Fruit fly (Drosophila melanogaster) whole organism, embryonic: Measurements from ENCODE around the gene CG43051.

Experiments used
- Antp ChIP-seq: fragments of 200-800 bp; sonication (Bioruptor generic); optimal IDR thresholded peaks from 3 replicates; lab custom pipeline; 2016; ENCODE audit warnings: missing biosample characterization, missing genetic modification characterization
- Asciz ChIP-seq: fragments of 200-800 bp; sonication (Bioruptor generic); optimal IDR thresholded peaks from 2 replicates; lab custom pipeline; 2017; ENCODE audit warnings: missing biosample characterization, mild to moderate bottlenecking, missing genetic modification characterization, missing genetic modification reagents
- CG10979 ChIP-seq: fragments of 200-800 bp; sonication (Bioruptor generic); optimal IDR thresholded peaks from 2 replicates; lab custom pipeline; 2018; ENCODE audit warnings: missing biosample characterization, mild to moderate bottlenecking, missing genetic modification characterization, moderate library complexity
- CG12071 ChIP-seq: fragments of 200-800 bp; sonication (Bioruptor generic); optimal IDR thresholded peaks from 3 replicates; lab custom pipeline; 2018; ENCODE audit warnings: missing biosample characterization, mild to moderate bottlenecking, missing genetic modification characterization
- CG13123 ChIP-seq: fragments of 200-800 bp; sonication (Bioruptor generic); optimal IDR thresholded peaks from 2 replicates; lab custom pipeline; 2016; ENCODE audit warnings: missing biosample characterization, missing genetic modification characterization
- CG13894 ChIP-seq: fragments of 200-800 bp; sonication (Bioruptor generic); optimal IDR thresholded peaks from 3 replicates; lab custom pipeline; 2018; ENCODE audit warnings: missing biosample characterization, mild to moderate bottlenecking, missing genetic modification characterization, moderate library complexity
- CG1603 ChIP-seq: fragments of 200-800 bp; sonication (Bioruptor generic); optimal IDR thresholded peaks from 2 replicates; lab custom pipeline; 2019; ENCODE audit warnings: missing biosample characterization, mild to moderate bottlenecking, missing genetic modification characterization, moderate library complexity
- CG17385 ChIP-seq: fragments of 200-800 bp; sonication (Bioruptor generic); optimal IDR thresholded peaks from 3 replicates; lab custom pipeline; 2018; ENCODE audit warnings: missing biosample characterization, mild to moderate bottlenecking, missing genetic modification characterization
- CG2712 ChIP-seq: fragments of 200-800 bp; optimal IDR thresholded peaks from 3 replicates; lab custom pipeline; 2019; ENCODE audit warnings: missing biosample characterization, mild to moderate bottlenecking, missing genetic modification characterization, moderate library complexity
- CG2875 ChIP-seq: fragments of 200-800 bp; sonication (Bioruptor generic); optimal IDR thresholded peaks from 2 replicates; lab custom pipeline; 2017; ENCODE audit warnings: missing biosample characterization, mild to moderate bottlenecking, missing genetic modification characterization, missing genetic modification reagents
- CG31224 ChIP-seq: fragments of 200-800 bp; sonication (Bioruptor generic); IDR thresholded peaks from 2 replicates; pipeline ENCODE4 v1.3.6; 2022; ENCODE audit warnings: missing biosample characterization, missing genetic modification characterization
- CG31365 ChIP-seq: fragments of 200-800 bp; sonication (Bioruptor generic); optimal IDR thresholded peaks from 2 replicates; lab custom pipeline; 2018; ENCODE audit warnings: missing biosample characterization, mild to moderate bottlenecking, missing genetic modification characterization
- CG32772 ChIP-seq: fragments of 200-800 bp; sonication (Bioruptor generic); IDR thresholded peaks from 2 replicates; pipeline ENCODE4 v1.3.6; 2022; ENCODE audit warnings: missing biosample characterization, missing genetic modification characterization
- CG4707 ChIP-seq: fragments of 200-800 bp; sonication (Bioruptor generic); optimal IDR thresholded peaks from 2 replicates; lab custom pipeline; 2018; ENCODE audit warnings: missing biosample characterization, mild to moderate bottlenecking, missing genetic modification characterization, moderate library complexity
- CG5180 ChIP-seq: fragments of 200-800 bp; sonication (Bioruptor generic); optimal IDR thresholded peaks from 3 replicates; lab custom pipeline; 2017; ENCODE audit warnings: missing biosample characterization, missing genetic modification characterization, mild to moderate bottlenecking, moderate library complexity, missing genetic modification reagents
- CG6254 ChIP-seq: fragments of 200-800 bp; sonication (Bioruptor generic); optimal IDR thresholded peaks from 3 replicates; lab custom pipeline; 2017; ENCODE audit warnings: mild to moderate bottlenecking, missing biosample characterization, missing genetic modification reagents, missing genetic modification characterization
- CG6272 ChIP-seq: fragments of 200-800 bp; sonication (Bioruptor generic); IDR thresholded peaks from 2 replicates; pipeline ENCODE4 v1.3.6; 2022; ENCODE audit warnings: missing biosample characterization, missing genetic modification characterization
- CG6689 ChIP-seq: fragments of 200-800 bp; sonication (Bioruptor generic); IDR thresholded peaks from 2 replicates; pipeline ENCODE4 v1.3.6; 2022; ENCODE audit warnings: missing biosample characterization, missing genetic modification characterization
- CG7987 ChIP-seq: fragments of 200-800 bp; sonication (Bioruptor generic); optimal IDR thresholded peaks from 2 replicates; lab custom pipeline; 2018; ENCODE audit warnings: missing biosample characterization, mild to moderate bottlenecking, missing genetic modification characterization, moderate library complexity
- CkIIα-i1 ChIP-seq: fragments of 200-800 bp; sonication (Bioruptor generic); IDR thresholded peaks from 2 replicates; pipeline ENCODE4 v1.3.6; 2022; ENCODE audit warnings: missing biosample characterization, missing genetic modification characterization
- Ets97D ChIP-seq: fragments of 200-800 bp; sonication (Bioruptor generic); optimal IDR thresholded peaks from 3 replicates; lab custom pipeline; 2016; ENCODE audit warnings: missing biosample characterization, missing genetic modification characterization
- Jarid2 ChIP-seq: fragments of 200-800 bp; sonication (Bioruptor generic); optimal IDR thresholded peaks from 3 replicates; lab custom pipeline; 2017; ENCODE audit warnings: mild to moderate bottlenecking, missing biosample characterization, missing genetic modification reagents, missing genetic modification characterization
- MTF-1 ChIP-seq: fragments of 200-800 bp; sonication (Bioruptor generic); optimal IDR thresholded peaks from 2 replicates; lab custom pipeline; 2018; ENCODE audit warnings: missing biosample characterization, mild to moderate bottlenecking, missing genetic modification characterization, borderline replicate concordance
- Med ChIP-seq: fragments of 200-800 bp; sonication (Bioruptor generic); peaks from one replicate; lab custom pipeline; 2016; ENCODE audit warnings: missing biosample characterization, missing genetic modification characterization, mild to moderate bottlenecking, inconsistent platforms, moderate library complexity
- Neu2 ChIP-seq: fragments of 200-800 bp; sonication (Bioruptor generic); optimal IDR thresholded peaks from 3 replicates; lab custom pipeline; 2016; ENCODE audit warnings: missing biosample characterization, missing genetic modification characterization, borderline replicate concordance
- Optix ChIP-seq: fragments of 200-800 bp; sonication (Bioruptor generic); IDR thresholded peaks from 3 replicates; pipeline ENCODE4 v1.3.6; 2022; ENCODE audit warnings: missing biosample characterization, missing genetic modification characterization
- Pdp1 ChIP-seq, 2 experiments: fragments of 200-800 bp; sonication (Bioruptor generic); optimal IDR thresholded peaks; 3 replicates each; lab custom pipeline; 2016; ENCODE audit warnings: missing biosample characterization in 2 of 2, missing genetic modification characterization in 2 of 2, mild to moderate bottlenecking in 1 of 2, moderate library complexity in 1 of 2
- Ravus ChIP-seq: fragments of 200-800 bp; sonication (Bioruptor generic); IDR thresholded peaks from 2 replicates; pipeline ENCODE4 v1.3.6; 2022; ENCODE audit warnings: missing biosample characterization, missing genetic modification characterization
- Sox100B ChIP-seq: fragments of 200-800 bp; sonication (Bioruptor generic); optimal IDR thresholded peaks from 3 replicates; lab custom pipeline; 2018; ENCODE audit warnings: missing biosample characterization, mild to moderate bottlenecking, missing genetic modification characterization
- Spps ChIP-seq: fragments of 200-800 bp; sonication (Bioruptor generic); optimal IDR thresholded peaks from 2 replicates; lab custom pipeline; 2018; ENCODE audit warnings: missing biosample characterization, mild to moderate bottlenecking, missing genetic modification characterization
- Xrp1 ChIP-seq: fragments of 200-800 bp; sonication (Bioruptor generic); IDR thresholded peaks from 2 replicates; pipeline ENCODE4 v1.3.6; 2022; ENCODE audit warnings: missing biosample characterization, missing genetic modification characterization
- ara ChIP-seq: fragments of 200-800 bp; sonication (Bioruptor generic); IDR thresholded peaks from 2 replicates; pipeline ENCODE4 v1.3.6; 2022; ENCODE audit warnings: missing biosample characterization, missing genetic modification characterization
- bsh ChIP-seq, 2 experiments: fragments of 200-800 bp; sonication (Bioruptor generic); optimal IDR thresholded peaks; 2 replicates each; lab custom pipeline; 2017 to 2018; ENCODE audit warnings: mild to moderate bottlenecking in 2 of 2, missing biosample characterization in 2 of 2, missing genetic modification characterization in 2 of 2, moderate library complexity in 1 of 2
- cg ChIP-seq: fragments of 200-800 bp; sonication (Bioruptor generic); optimal IDR thresholded peaks from 3 replicates; lab custom pipeline; 2019; ENCODE audit warnings: missing biosample characterization, mild to moderate bottlenecking, missing genetic modification characterization, moderate library complexity
- chm ChIP-seq: fragments of 200-800 bp; sonication (Bioruptor generic); IDR thresholded peaks from 2 replicates; pipeline ENCODE4 v1.3.6; 2022; ENCODE audit warnings: missing biosample characterization, missing genetic modification characterization
- chn ChIP-seq: fragments of 200-800 bp; sonication (Bioruptor generic); optimal IDR thresholded peaks from 2 replicates; lab custom pipeline; 2016; ENCODE audit warnings: missing biosample characterization, missing genetic modification characterization
- dmrt99B ChIP-seq: fragments of 200-800 bp; sonication (Bioruptor generic); optimal IDR thresholded peaks from 2 replicates; lab custom pipeline; 2018; ENCODE audit warnings: missing biosample characterization, mild to moderate bottlenecking, missing genetic modification characterization, moderate library complexity
- fru ChIP-seq: fragments of >200 bp; optimal IDR thresholded peaks from 2 replicates; lab custom pipeline; 2017
- hkb ChIP-seq, 2 experiments: fragments of 200-800 bp in 1 of 2; fragments of >200 bp in 1 of 2; sonication (Bioruptor generic) in 1 of 2; IDR thresholded peaks in 1 of 2; optimal IDR thresholded peaks in 1 of 2; 2 replicates each; pipeline versions ENCODE4 v1.3.6 to Lab custom; 2017 to 2022; ENCODE audit warnings: missing biosample characterization in 1 of 2, missing genetic modification characterization in 1 of 2
- lab ChIP-seq: fragments of 200-800 bp; sonication (Bioruptor generic); optimal IDR thresholded peaks from 3 replicates; lab custom pipeline; 2017; ENCODE audit warnings: missing biosample characterization, missing genetic modification characterization, mild to moderate bottlenecking, moderate library complexity, missing genetic modification reagents
- maf-S ChIP-seq: fragments of 200-800 bp; sonication (Bioruptor generic); optimal IDR thresholded peaks from 2 replicates; lab custom pipeline; 2016; ENCODE audit warnings: missing biosample characterization, missing genetic modification characterization
- pho ChIP-seq: fragments of 200-800 bp; sonication (Bioruptor generic); optimal IDR thresholded peaks from 2 replicates; lab custom pipeline; 2016; ENCODE audit warnings: missing biosample characterization, missing genetic modification characterization
- phol ChIP-seq: fragments of 200-800 bp; sonication (Bioruptor generic); optimal IDR thresholded peaks from 3 replicates; lab custom pipeline; 2018; ENCODE audit warnings: missing biosample characterization, mild to moderate bottlenecking, missing genetic modification characterization, moderate library complexity
- sens-2 ChIP-seq: fragments of 200-800 bp; sonication (Bioruptor generic); IDR thresholded peaks from 2 replicates; pipeline ENCODE4 v1.3.6; 2022; ENCODE audit warnings: missing biosample characterization, missing genetic modification characterization
- slbo ChIP-seq: fragments of 200-800 bp; sonication (Bioruptor generic); IDR thresholded peaks from 2 replicates; pipeline ENCODE4 v1.3.6; 2022; ENCODE audit warnings: missing biosample characterization, missing genetic modification characterization
- slp2 ChIP-seq: fragments of 200-800 bp; sonication (Bioruptor generic); optimal IDR thresholded peaks from 2 replicates; lab custom pipeline; 2016; ENCODE audit warnings: missing biosample characterization, missing genetic modification characterization
- stwl ChIP-seq: fragments of 200-800 bp; sonication (Bioruptor generic); optimal IDR thresholded peaks from 3 replicates; lab custom pipeline; 2018; ENCODE audit warnings: missing biosample characterization, mild to moderate bottlenecking, missing genetic modification characterization, moderate library complexity
- vfl ChIP-seq: fragments of 200-800 bp; sonication (Bioruptor generic); optimal IDR thresholded peaks from 2 replicates; lab custom pipeline; 2016; ENCODE audit warnings: missing biosample characterization, missing genetic modification characterization
- zen ChIP-seq: fragments of 200-800 bp; sonication (Bioruptor generic); optimal IDR thresholded peaks from 3 replicates; lab custom pipeline; 2018; ENCODE audit warnings: missing biosample characterization, mild to moderate bottlenecking, missing genetic modification characterization, moderate library complexity

CG43051 gene

dm6 chr2L:12498538-12498937 lies 9.2 kb upstream of the CG43051 start (continued):
- TF ChIP-seq phol (tag; lab: Kevin White, UChicago), result peak; percentile 97
- no peak for TF ChIP-seq CG10979 (tag; lab: Kevin White, UChicago)
- peak; percentile 26 for TF ChIP-seq CG6254 (GFP tag; lab: Kevin White, UChicago)
- TF ChIP-seq Jarid2 (GFP tag; lab: Kevin White, UChicago), result no peak
- TF ChIP-seq stwl, result no peak
- TF ChIP-seq Neu2, result no peak
- TF ChIP-seq zen (tag; lab: Kevin White, UChicago), result peak; percentile 38
- TF ChIP-seq Ravus (GFP tag; lab: Robert Waterston, UW), result no peak
- no peak for TF ChIP-seq hkb (optimal IDR thresholded peaks at IDR 0.05; lab: Kevin White, UChicago)
- peak; percentile 50; the same call in 1 of the 2 replicates for TF ChIP-seq hkb (GFP tag; IDR thresholded peaks at IDR 0.05; lab: Robert Waterston, UW)
- TF ChIP-seq Spps (tag; lab: Kevin White, UChicago), result no peak
- peak; percentile 17 for TF ChIP-seq Sox100B (GFP tag; lab: Kevin White, UChicago)
- peak; percentile 18 for TF ChIP-seq CG5180 (GFP tag; lab: Kevin White, UChicago)
- TF ChIP-seq Ets97D, result no peak
- TF ChIP-seq CG7987 (GFP tag; lab: Kevin White, UChicago), result peak; percentile 30
- no peak for TF ChIP-seq vfl (GFP tag; lab: Kevin White, UChicago)
- peak in 1 of 2 experiments; percentile 14 for TF ChIP-seq Pdp1 (GFP tag; optimal IDR thresholded peaks at IDR 0.05; lab: Kevin White, UChicago)
- TF ChIP-seq pho (GFP tag; lab: Kevin White, UChicago), result no peak
- peak; percentile 50 for TF ChIP-seq CG4707 (GFP tag; lab: Kevin White, UChicago)
- no peak for TF ChIP-seq fru (lab: Kevin White, UChicago)
- TF ChIP-seq CG2712, result peak; percentile 29
- TF ChIP-seq sens-2 (GFP tag; lab: Robert Waterston, UW), result no peak
- TF ChIP-seq CkIIα-i1 (GFP tag; lab: Robert Waterston, UW), result no peak
- TF ChIP-seq Xrp1, result peak; percentile 35; the same call in 1 of the 2 replicates
- TF ChIP-seq CG6689 (GFP tag; lab: Robert Waterston, UW), result 0 out of 2 replicates have a peak, but pooled peaks have one; percentile 9
- no peak for TF ChIP-seq CG13894 (tag; lab: Kevin White, UChicago)
- peak; percentile 40 for TF ChIP-seq CG12071 (GFP tag; lab: Kevin White, UChicago)
- TF ChIP-seq Optix (GFP tag; lab: Robert Waterston, UW), result peak; percentile 32; the same call in 1 of the 3 replicates
- peak; percentile 4 for TF ChIP-seq CG17385 (GFP tag; lab: Kevin White, UChicago)
- TF ChIP-seq CG31365 (tag; lab: Kevin White, UChicago), result no peak
- 0 out of 2 replicates have a peak, but pooled peaks have one; percentile 25 for TF ChIP-seq CG32772 (GFP tag; lab: Robert Waterston, UW)
- TF ChIP-seq cg (GFP tag; lab: Kevin White, UChicago), result no peak
- TF ChIP-seq ara (GFP tag; lab: Robert Waterston, UW), result 0 out of 2 replicates have a peak, but pooled peaks have one; percentile 11
- TF ChIP-seq CG2875 (GFP tag; lab: Kevin White, UChicago), result peak; percentile 9
- no peak for TF ChIP-seq Antp (GFP tag; lab: Kevin White, UChicago)
- TF ChIP-seq lab, result peak; percentile 35
- TF ChIP-seq bsh (GFP tag; optimal IDR thresholded peaks at IDR 0.05; lab: Kevin White, UChicago), result peak in 1 of 2 experiments; percentile 6
- peak; percentile 43 for TF ChIP-seq Med
- no peak for TF ChIP-seq slp2 (GFP tag; lab: Kevin White, UChicago)
- peak; percentile 8; the same call in 1 of the 2 replicates for TF ChIP-seq chm
- no peak for TF ChIP-seq chn (GFP tag; lab: Kevin White, UChicago)
- no peak for TF ChIP-seq CG13123 (GFP tag; lab: Kevin White, UChicago)
- TF ChIP-seq Asciz (GFP tag; lab: Kevin White, UChicago), result peak; percentile 52
- TF ChIP-seq maf-S (GFP tag; lab: Kevin White, UChicago), result no peak
- peak; percentile 54 for TF ChIP-seq MTF-1 (GFP tag; lab: Kevin White, UChicago)
- peak; percentile 39 for TF ChIP-seq dmrt99B (tag; lab: Kevin White, UChicago)
- TF ChIP-seq slbo (GFP tag; lab: Robert Waterston, UW), result no peak
- TF ChIP-seq CG1603, result peak; percentile 16
- 0 out of 2 replicates have a peak, but pooled peaks have one; percentile 11 for TF ChIP-seq CG31224 (GFP tag; lab: Robert Waterston, UW)
- TF ChIP-seq CG6272 (GFP tag; lab: Robert Waterston, UW), result no peak
